Fruit fly (Drosophila melanogaster): ENCODE measurements around the gene Rh3.

- TF ChIP-seq dmrt93B (GFP tag; optimal IDR thresholded peaks at IDR 0.05) (no peak), psq (GFP tag; optimal IDR thresholded peaks at IDR 0.05) (no peak), Dfd (GFP tag; optimal IDR thresholded peaks at IDR 0.05) (no peak), woc (GFP tag; optimal IDR thresholded peaks at IDR 0.05) (no peak), rgr (GFP tag; optimal IDR thresholded peaks at IDR 0.05) (no peak), fru (GFP tag; optimal IDR thresholded peaks at IDR 0.05) (no peak), Sp1 (GFP tag; optimal IDR thresholded peaks at IDR 0.05) (no peak), Vsx2 (GFP tag; optimal IDR thresholded peaks at IDR 0.05; ENCODE audit: partially characterized antibody) (no peak), HLH106 (tag; optimal IDR thresholded peaks at IDR 0.05) (no peak), Myc (optimal IDR thresholded peaks at IDR 0.05) (no peak)
These were observed 42.1 kb upstream of the Rh3 start for dm6 chr3R:20124394-20124793.
